Fruit fly (Drosophila melanogaster) whole organism, prepupa: ENCODE results near the gene CG18265.

Source experiments
- Blimp-1 ChIP-seq: fragments of 200-800 bp; sonication (Bioruptor generic); optimal IDR thresholded peaks from 3 replicates; lab custom pipeline; 2017; ENCODE audit warnings: missing biosample characterization, missing genetic modification characterization, mild to moderate bottlenecking, moderate library complexity, missing genetic modification reagents
- CG10669 ChIP-seq: fragments of 200-800 bp; sonication (Bioruptor generic); optimal IDR thresholded peaks from 3 replicates; lab custom pipeline; 2018; ENCODE audit warnings: missing biosample characterization, mild to moderate bottlenecking, missing genetic modification characterization, moderate library complexity
- CG4318 ChIP-seq: fragments of 200-800 bp; sonication (Bioruptor generic); optimal IDR thresholded peaks from 3 replicates; lab custom pipeline; 2017; ENCODE audit warnings: missing biosample characterization, mild to moderate bottlenecking, missing genetic modification characterization
- CG8119 ChIP-seq: fragments of 200-800 bp; sonication (Bioruptor generic); IDR thresholded peaks from 3 replicates; pipeline ENCODE4 v1.3.6; 2022; ENCODE audit warnings: missing biosample characterization, missing genetic modification characterization
- Smox ChIP-seq: fragments of 200-800 bp; sonication (Bioruptor generic); optimal IDR thresholded peaks from 3 replicates; lab custom pipeline; 2016; ENCODE audit warnings: missing biosample characterization, missing genetic modification characterization
- Sox102F ChIP-seq: fragments of 200-800 bp; sonication (Bioruptor generic); optimal IDR thresholded peaks from 2 replicates; lab custom pipeline; 2016; ENCODE audit warnings: missing biosample characterization, mild to moderate bottlenecking, missing genetic modification characterization
- acj6 ChIP-seq: fragments of 200-800 bp; sonication (Bioruptor generic); optimal IDR thresholded peaks from 3 replicates; lab custom pipeline; 2016; ENCODE audit warnings: missing biosample characterization, missing genetic modification characterization
- fd59A ChIP-seq: fragments of 200-800 bp; sonication (Bioruptor generic); optimal IDR thresholded peaks from 2 replicates; lab custom pipeline; 2017; ENCODE audit warnings: missing biosample characterization, mild to moderate bottlenecking, missing genetic modification characterization, missing genetic modification reagents
- lz ChIP-seq: fragments of 200-800 bp; sonication (Bioruptor generic); optimal IDR thresholded peaks from 3 replicates; lab custom pipeline; 2016; ENCODE audit warnings: missing biosample characterization, missing genetic modification characterization
- ss ChIP-seq, 2 experiments: fragments of 200-800 bp; sonication (Bioruptor generic); optimal IDR thresholded peaks; 2 replicates in 1 of 2; 3 replicates in 1 of 2; lab custom pipeline; 2017 to 2018; ENCODE audit warnings: mild to moderate bottlenecking in 2 of 2, missing biosample characterization in 2 of 2, missing genetic modification characterization in 2 of 2, moderate library complexity in 1 of 2
- vri ChIP-seq: fragments of 200-800 bp; sonication (Bioruptor generic); optimal IDR thresholded peaks from 3 replicates; lab custom pipeline; 2016; ENCODE audit warnings: missing biosample characterization, mild to moderate bottlenecking, missing genetic modification characterization

- no peak for TF ChIP-seq fd59A (GFP tag; lab: Kevin White, UChicago)
- no peak for TF ChIP-seq Blimp-1
- TF ChIP-seq CG4318 (GFP tag; lab: Kevin White, UChicago): no peak
- TF ChIP-seq vri (GFP tag; lab: Kevin White, UChicago): peak; percentile 14
- no peak for TF ChIP-seq ss (GFP tag; optimal IDR thresholded peaks at IDR 0.05; lab: Kevin White, UChicago)
- peak; percentile 63 for TF ChIP-seq acj6 (GFP tag; lab: Kevin White, UChicago)
- peak; percentile 45 for TF ChIP-seq CG10669 (GFP tag; lab: Kevin White, UChicago)
- TF ChIP-seq Smox (GFP tag; lab: Kevin White, UChicago): peak; percentile 61
- TF ChIP-seq lz (GFP tag; lab: Kevin White, UChicago): peak; percentile 25
- TF ChIP-seq Sox102F: peak; percentile 58
- TF ChIP-seq CG8119 (GFP tag; lab: Robert Waterston, UW): peak; percentile 25; the same call in 1 of the 3 replicates
Measured at dm6 chr3L:17506005-17506760, 67.0 kb downstream of the CG18265 start.
